Fruit fly (Drosophila melanogaster): ENCODE results near the gene CG31510.

Gene CG31510

dm6 chr3R:25127231-25127689 is 4.5 kb upstream of the CG31510 start, which contains the start of the genes Mocs2A, Mocs2B and Clbn (continued):
- no peak for TF ChIP-seq CG14441 (GFP tag; IDR thresholded peaks at IDR 0.05)
- no peak for TF ChIP-seq CG4282 (GFP tag; optimal IDR thresholded peaks at IDR 0.05)
- no peak for TF ChIP-seq CG13775 (GFP tag; optimal IDR thresholded peaks at IDR 0.05)
- TF ChIP-seq crol (GFP tag; IDR thresholded peaks at IDR 0.05), result no peak
- TF ChIP-seq D (optimal IDR thresholded peaks at IDR 0.05), result no peak
- TF ChIP-seq D (GFP tag; optimal IDR thresholded peaks at IDR 0.05), result no peak
- TF ChIP-seq Bgb (GFP tag; IDR thresholded peaks at IDR 0.05; ENCODE audit: partially characterized antibody), result peak; percentile 69
- TF ChIP-seq MBD-R2 (GFP tag; IDR thresholded peaks at IDR 0.05), result no peak; the same call in 1 of the 2 replicates
- TF ChIP-seq tll (GFP tag; optimal IDR thresholded peaks at IDR 0.05), result no peak
- TF ChIP-seq zfh2 (GFP tag; optimal IDR thresholded peaks at IDR 0.05), result no peak
- TF ChIP-seq CG14667 (GFP tag; IDR thresholded peaks at IDR 0.05), result no peak
- no peak for TF ChIP-seq ham (GFP tag; IDR thresholded peaks at IDR 0.05)
- no peak for TF ChIP-seq Nf-YB (GFP tag; optimal IDR thresholded peaks at IDR 0.05)
- no peak for TF ChIP-seq cg (GFP tag; optimal IDR thresholded peaks at IDR 0.05)
- no peak for TF ChIP-seq chif (GFP tag; optimal IDR thresholded peaks at IDR 0.05)
- TF ChIP-seq scrt (GFP tag; optimal IDR thresholded peaks at IDR 0.05), result peak; percentile 81
- TF ChIP-seq CG6272 (GFP tag; IDR thresholded peaks at IDR 0.05), result no peak
- TF ChIP-seq chn (GFP tag; optimal IDR thresholded peaks at IDR 0.05), result no peak
- no peak for TF ChIP-seq sqz (GFP tag; optimal IDR thresholded peaks at IDR 0.05)
- TF ChIP-seq CG12071 (GFP tag; optimal IDR thresholded peaks at IDR 0.05), result no peak
- TF ChIP-seq Vsx1 (GFP tag; optimal IDR thresholded peaks at IDR 0.05), result no peak
- no peak for TF ChIP-seq CG11560 (tag; IDR thresholded peaks at IDR 0.05)
- no peak for TF ChIP-seq ems (GFP tag; optimal IDR thresholded peaks at IDR 0.05)
- TF ChIP-seq az2 (GFP tag; optimal IDR thresholded peaks at IDR 0.05), result no peak
- TF ChIP-seq MESR4 (GFP tag; optimal IDR thresholded peaks at IDR 0.05), result peak; percentile 70
- no peak for TF ChIP-seq pum (GFP tag; optimal IDR thresholded peaks at IDR 0.05)
- no peak for TF ChIP-seq Nf-YA (GFP tag; IDR thresholded peaks at IDR 0.05)
- TF ChIP-seq CG18476 (GFP tag; optimal IDR thresholded peaks at IDR 0.05), result no peak
- TF ChIP-seq CG10654 (GFP tag; optimal IDR thresholded peaks at IDR 0.05), result no peak
- no peak for TF ChIP-seq CG11695 (GFP tag; IDR thresholded peaks at IDR 0.05)
- no peak for TF ChIP-seq pan (optimal IDR thresholded peaks at IDR 0.05)
- TF ChIP-seq pan (GFP tag; optimal IDR thresholded peaks at IDR 0.05 in 1 of 2, IDR thresholded peaks at IDR 0.05 in 1 of 2), result no peak
- no peak for TF ChIP-seq CG31388 (GFP tag; optimal IDR thresholded peaks at IDR 0.05)
- TF ChIP-seq CG1233 (GFP tag; optimal IDR thresholded peaks at IDR 0.05), result no peak
- TF ChIP-seq CG6791 (GFP tag; IDR thresholded peaks at IDR 0.05; ENCODE audit: partially characterized antibody), result peak; percentile 66
- no peak for TF ChIP-seq CG7928 (GFP tag; optimal IDR thresholded peaks at IDR 0.05)
- TF ChIP-seq Stat92E (GFP tag; optimal IDR thresholded peaks at IDR 0.05), result no peak
- no peak for TF ChIP-seq caup (GFP tag; optimal IDR thresholded peaks at IDR 0.05; ENCODE audit: severe bottlenecking)
- no peak for TF ChIP-seq ash1 (GFP tag; optimal IDR thresholded peaks at IDR 0.05)
- peak; percentile 39; the same call in 2 of the 3 replicates for TF ChIP-seq Opbp (GFP tag; IDR thresholded peaks at IDR 0.05; ENCODE audit: partially characterized antibody)
- TF ChIP-seq CG12299 (tag; optimal IDR thresholded peaks at IDR 0.05), result no peak
- TF ChIP-seq crc (GFP tag; optimal IDR thresholded peaks at IDR 0.05), result no peak
- peak; percentile 47 for TF ChIP-seq Jarid2 (GFP tag; optimal IDR thresholded peaks at IDR 0.05)
- no peak for TF ChIP-seq CG13624 (GFP tag; optimal IDR thresholded peaks at IDR 0.05)
- no peak for TF ChIP-seq CG12236 (GFP tag; optimal IDR thresholded peaks at IDR 0.05)
- no peak for TF ChIP-seq ap (GFP tag; IDR thresholded peaks at IDR 0.05)
- TF ChIP-seq Xbp1 (GFP tag; optimal IDR thresholded peaks at IDR 0.05), result no peak
- TF ChIP-seq abd-A (tag; optimal IDR thresholded peaks at IDR 0.05), result no peak
- TF ChIP-seq org-1 (GFP tag; optimal IDR thresholded peaks at IDR 0.05), result no peak
- no peak for TF ChIP-seq CG31441 (GFP tag; IDR thresholded peaks at IDR 0.05)
- no peak for TF ChIP-seq odd (GFP tag; optimal IDR thresholded peaks at IDR 0.05)
